Worm (Caenorhabditis elegans) whole organism, young adult: ENCODE measurements around the gene F13B12.1.

ENCODE experiments used
- B0019.2 ChIP-seq: fragments of 200-800 bp; sonication (Bioruptor generic); conservative IDR thresholded peaks from 2 replicates; pipeline ENCODE4 v1.3.6; 2022; ENCODE audit warnings: missing genetic modification reagents, missing genetic modification characterization, missing compliant biosample characterization
- F37B4.10 ChIP-seq: fragments of 200-800 bp; sonication (Bioruptor generic); IDR thresholded peaks from 2 replicates; pipeline ENCODE4 v1.3.6; 2022; ENCODE audit warnings: missing genetic modification characterization, missing compliant biosample characterization
- ama-1 ChIP-seq, 3 experiments: fragments of 150-350 bp in 1 of 3; sonication (generic microtip) in 2 of 3; optimal IDR thresholded peaks; 2 replicates each; lab custom pipeline; 2014 to 2018; ENCODE audit warnings: missing biosample characterization in 2 of 3, missing genetic modification characterization in 2 of 3, missing genetic modification reagents in 2 of 3
- attf-3 ChIP-seq: fragments of 200-800 bp; sonication (Bioruptor generic); conservative IDR thresholded peaks from 2 replicates; pipeline ENCODE4 v1.3.6; 2022; ENCODE audit warnings: missing genetic modification reagents, missing genetic modification characterization, missing compliant biosample characterization
- bed-1 ChIP-seq: fragments of 200-800 bp; sonication (Bioruptor generic); IDR thresholded peaks from 2 replicates; pipeline ENCODE4 v1.3.6; 2022; ENCODE audit warnings: missing genetic modification reagents, missing genetic modification characterization, missing compliant biosample characterization
- ccch-3 ChIP-seq: fragments of 200-800 bp; sonication (Bioruptor generic); optimal IDR thresholded peaks from 2 replicates; lab custom pipeline; 2018; ENCODE audit warnings: mild to moderate bottlenecking, missing genetic modification characterization, missing compliant biosample characterization
- nhr-80 ChIP-seq: sonication (generic microtip); optimal IDR thresholded peaks from 2 replicates; lab custom pipeline; 2016; ENCODE audit warnings: missing genetic modification characterization, missing compliant biosample characterization
- nhr-90 ChIP-seq: sonication (generic microtip); optimal IDR thresholded peaks from 2 replicates; lab custom pipeline; 2016; ENCODE audit warnings: missing genotype, mild to moderate bottlenecking, missing genetic modification characterization, missing compliant biosample characterization
- sdz-38 ChIP-seq: sonication (generic microtip); optimal IDR thresholded peaks from 2 replicates; lab custom pipeline; 2016; ENCODE audit warnings: missing genotype, missing genetic modification characterization, missing compliant biosample characterization

- TF ChIP-seq ama-1 (optimal IDR thresholded peaks at IDR 0.05; lab: Kevin White, UChicago) = no peak
- no peak for TF ChIP-seq ama-1 (GFP tag; optimal IDR thresholded peaks at IDR 0.05; lab: Kevin White, UChicago)
- no peak for TF ChIP-seq sdz-38 (tag; lab: Kevin White, UChicago)
- TF ChIP-seq ccch-3 (GFP tag; lab: Kevin White, UChicago) = no peak
- no peak for TF ChIP-seq nhr-90 (tag; lab: Kevin White, UChicago)
- TF ChIP-seq bed-1 (GFP tag; lab: Robert Waterston, UW) = no peak
- no peak for TF ChIP-seq attf-3 (GFP tag; lab: Robert Waterston, UW)
- no peak for TF ChIP-seq F37B4.10
- TF ChIP-seq B0019.2 (GFP tag; lab: Robert Waterston, UW) = no peak
- TF ChIP-seq nhr-80 (tag; lab: Kevin White, UChicago) = no peak
Measured at ce11 chrIV:10472478-10472877, 48.0 kb upstream of the F13B12.1 start, which contains the start of gene bgnt-1.1.
